Worm (Caenorhabditis elegans): ENCODE results near the gene srx-39.

DNA sequence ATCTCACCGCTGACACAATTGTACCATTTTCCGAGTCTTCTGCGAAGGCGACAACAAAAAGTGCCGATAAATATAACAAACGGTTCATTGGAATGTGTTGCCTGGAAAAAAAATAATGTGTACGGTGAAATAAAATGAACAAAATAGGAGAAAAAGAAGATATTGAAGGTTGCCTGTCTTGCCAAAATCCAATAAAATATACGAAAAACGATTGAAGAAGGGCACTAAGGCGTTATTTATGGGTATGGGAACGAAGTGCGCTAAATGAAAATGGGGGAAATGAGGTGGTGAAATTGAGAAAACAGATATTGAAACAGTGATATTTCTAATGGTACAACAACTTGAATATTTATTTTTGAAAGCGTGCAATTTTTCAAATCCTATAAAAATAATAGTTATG, 40.7 kb upstream of the srx-39 start, which contains the start of gene Y47A7.2:
- no peak for TF ChIP-seq elt-1 (tag; optimal IDR thresholded peaks at IDR 0.05)
- TF ChIP-seq unc-62 (GFP tag; optimal IDR thresholded peaks at IDR 0.05): no peak
- TF ChIP-seq ztf-1 (GFP tag; conservative IDR thresholded peaks at IDR 0.05): no peak
- no peak for TF ChIP-seq peb-1 (tag; optimal IDR thresholded peaks at IDR 0.05)
- TF ChIP-seq Y55F3AM.14 (GFP tag; optimal IDR thresholded peaks at IDR 0.05): no peak
- no peak for TF ChIP-seq zag-1 (tag; optimal IDR thresholded peaks at IDR 0.05)
- no peak for TF ChIP-seq skn-1 (tag; optimal IDR thresholded peaks at IDR 0.05)
- TF ChIP-seq unc-39 (tag; optimal IDR thresholded peaks at IDR 0.05): no peak
- no peak for TF ChIP-seq nhr-237 (tag; optimal IDR thresholded peaks at IDR 0.05)
